Fruit fly (Drosophila melanogaster) S2 (cell line): ENCODE data around the gene CG7991.

Experiments
- CG8478 ChIP-seq: fragments of >200 bp; optimal IDR thresholded peaks from 2 replicates; lab custom pipeline; 2018
- CTCF ChIP-seq, 2 experiments: fragments of >200 bp; optimal IDR thresholded peaks; 2 replicates each; lab custom pipeline; 2018

DNA sequence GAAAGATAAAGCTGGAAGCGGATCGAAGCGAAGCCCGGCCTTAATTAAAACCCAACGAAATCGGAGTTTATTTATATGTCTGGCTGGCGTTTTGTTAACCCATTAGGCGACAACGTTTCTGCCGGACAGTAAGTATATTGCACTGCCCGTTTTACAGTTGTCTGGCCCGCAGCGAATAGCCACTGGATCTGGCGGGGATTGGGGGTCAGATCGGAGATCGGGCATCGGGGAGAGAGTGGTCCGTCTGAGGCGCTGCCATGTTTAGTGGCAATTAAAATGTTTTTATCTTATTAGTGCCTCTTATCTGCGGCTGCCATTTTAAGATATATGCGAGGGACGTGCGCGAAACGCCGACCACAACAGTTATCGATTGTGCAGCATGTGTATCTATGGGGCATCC, 34.7 kb downstream of the CG7991 start:
- no peak for TF ChIP-seq CG8478 (lab: Kevin White, UChicago)
- TF ChIP-seq CTCF (optimal IDR thresholded peaks at IDR 0.05; lab: Kevin White, UChicago), result no peak
